Worm (Caenorhabditis elegans) whole organism, L3 larva: ENCODE results near the gene D2096.6.

Experiments used
- ceh-82 ChIP-seq: fragments of 150-350 bp; optimal IDR thresholded peaks from 2 replicates; lab custom pipeline; 2014; ENCODE audit warnings: missing biosample characterization, missing genetic modification characterization
- mdl-1 ChIP-seq: fragments of 150-350 bp; optimal IDR thresholded peaks from 2 replicates; lab custom pipeline; 2014; ENCODE audit warnings: missing biosample characterization, missing genetic modification characterization
- nhr-11 ChIP-seq: fragments of 150-350 bp; optimal IDR thresholded peaks from 2 replicates; lab custom pipeline; 2014; ENCODE audit warnings: missing biosample characterization, missing genetic modification characterization
- nhr-237 ChIP-seq: fragments of 150-350 bp; optimal IDR thresholded peaks from 2 replicates; lab custom pipeline; 2014; ENCODE audit warnings: missing biosample characterization, missing genetic modification characterization
- nhr-28 ChIP-seq: fragments of 150-350 bp; optimal IDR thresholded peaks from 2 replicates; lab custom pipeline; 2014; ENCODE audit warnings: missing biosample characterization, missing genetic modification characterization
- nhr-77 ChIP-seq: fragments of 150-350 bp; optimal IDR thresholded peaks from 2 replicates; lab custom pipeline; 2014; ENCODE audit warnings: missing biosample characterization, missing genetic modification characterization
- pqm-1 ChIP-seq: fragments of 150-350 bp; optimal IDR thresholded peaks from 2 replicates; lab custom pipeline; 2017; ENCODE audit warnings: missing biosample characterization, missing genetic modification characterization, inconsistent platforms
- unc-62 ChIP-seq: fragments of 150-350 bp; sonication (generic microtip); optimal IDR thresholded peaks from 4 replicates; lab custom pipeline; 2014; ENCODE audit warnings: missing biosample characterization, missing genetic modification reagents, missing genetic modification characterization
- ztf-11 ChIP-seq: fragments of 150-350 bp; optimal IDR thresholded peaks from 2 replicates; lab custom pipeline; 2014; ENCODE audit warnings: missing biosample characterization, missing genetic modification characterization
- ztf-4 ChIP-seq: fragments of 150-350 bp; optimal IDR thresholded peaks from 2 replicates; lab custom pipeline; 2014; ENCODE audit warnings: missing biosample characterization, missing genetic modification characterization

DNA sequence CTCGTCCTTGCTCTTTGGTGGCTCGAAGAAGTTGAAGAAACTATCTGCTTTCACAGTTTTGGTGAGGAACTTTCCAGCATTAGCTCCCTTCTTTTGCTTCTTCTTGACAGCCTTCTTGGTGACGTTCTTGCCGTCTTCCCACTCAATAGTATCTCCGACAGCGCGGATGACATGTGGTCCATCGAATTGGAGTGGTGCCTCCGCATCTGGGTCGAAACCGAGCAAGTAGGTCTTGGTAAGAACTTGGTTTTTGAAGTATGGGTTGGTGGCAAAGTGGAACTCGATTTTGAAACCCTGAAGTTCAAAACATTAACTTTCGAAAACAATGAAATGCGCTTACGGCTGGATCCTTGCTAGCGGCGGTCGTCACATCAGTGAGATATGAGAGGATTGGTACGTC, 9.2 kb upstream of the D2096.6 start:
- no peak for TF ChIP-seq pqm-1
- no peak for TF ChIP-seq ztf-11 (tag; lab: Kevin White, UChicago)
- no peak for TF ChIP-seq nhr-237
- no peak for TF ChIP-seq nhr-11 (tag; lab: Kevin White, UChicago)
- TF ChIP-seq mdl-1 (tag; lab: Kevin White, UChicago), result no peak
- no peak for TF ChIP-seq nhr-77 (tag; lab: Kevin White, UChicago)
- TF ChIP-seq ceh-82 (tag; lab: Kevin White, UChicago), result no peak
- TF ChIP-seq ztf-4 (tag; lab: Kevin White, UChicago), result no peak
- no peak for TF ChIP-seq nhr-28 (tag; lab: Kevin White, UChicago)
- no peak for TF ChIP-seq unc-62 (GFP tag; lab: Kevin White, UChicago)
